Worm (Caenorhabditis elegans) whole organism, L2 larva: Measurements from ENCODE around the gene F42H10.3.

Source experiments
- C34F6.9 ChIP-seq: fragments of 150-350 bp; optimal IDR thresholded peaks from 2 replicates; lab custom pipeline; 2014; ENCODE audit warnings: missing biosample characterization, missing genetic modification characterization
- ama-1 ChIP-seq: fragments of 150-350 bp; optimal IDR thresholded peaks from 2 replicates; lab custom pipeline; 2018; ENCODE audit warnings: inconsistent platforms
- fos-1 ChIP-seq: fragments of 150-350 bp; optimal IDR thresholded peaks from 2 replicates; lab custom pipeline; 2014; ENCODE audit warnings: missing biosample characterization, missing genetic modification characterization
- lsy-2 ChIP-seq, 2 experiments: fragments of 150-350 bp in 1 of 2; sonication (generic microtip) in 1 of 2; optimal IDR thresholded peaks; 2 replicates each; lab custom pipeline; 2014 to 2017; ENCODE audit warnings: missing biosample characterization in 2 of 2, missing genetic modification characterization in 2 of 2
- nhr-237 ChIP-seq: fragments of 150-350 bp; optimal IDR thresholded peaks from 2 replicates; lab custom pipeline; 2014; ENCODE audit warnings: missing biosample characterization, missing genetic modification characterization
- nhr-6 ChIP-seq: fragments of 150-350 bp; optimal IDR thresholded peaks from 2 replicates; lab custom pipeline; 2014; ENCODE audit warnings: missing biosample characterization, missing genetic modification characterization
- zag-1 ChIP-seq: fragments of 150-350 bp; optimal IDR thresholded peaks from 2 replicates; lab custom pipeline; 2014; ENCODE audit warnings: missing biosample characterization, missing genetic modification characterization

ce11 chrIII:8467520-8467919 is 16.4 kb upstream of the F42H10.3 start:
- TF ChIP-seq ama-1 (lab: Kevin White, UChicago) (no peak), nhr-6 (tag; lab: Kevin White, UChicago) (no peak), nhr-237 (tag; lab: Kevin White, UChicago) (no peak), lsy-2 (tag; optimal IDR thresholded peaks at IDR 0.05; lab: Kevin White, UChicago) (no peak), fos-1 (tag; lab: Kevin White, UChicago) (no peak), C34F6.9 (tag; lab: Kevin White, UChicago) (no peak), zag-1 (tag; lab: Kevin White, UChicago) (no peak)
